Worm (Caenorhabditis elegans): ENCODE results near the gene trul-1.

ce11 chrII:313540-313939 lies 31.2 kb upstream of the trul-1 start:
- TF ChIP-seq unc-62 (GFP tag; optimal IDR thresholded peaks at IDR 0.05) = peak; percentile 43
- no peak for TF ChIP-seq pha-4 (tag; optimal IDR thresholded peaks at IDR 0.05)
- peak; percentile 30 for TF ChIP-seq ces-1 (GFP tag; optimal IDR thresholded peaks at IDR 0.05)
- TF ChIP-seq lin-13 (tag; optimal IDR thresholded peaks at IDR 0.05) = no peak
- no peak for TF ChIP-seq blmp-1 (tag; optimal IDR thresholded peaks at IDR 0.05)
- no peak for TF ChIP-seq nhr-28 (tag; optimal IDR thresholded peaks at IDR 0.05)
- no peak for TF ChIP-seq nhr-12 (tag; optimal IDR thresholded peaks at IDR 0.05)
- no peak for TF ChIP-seq lsy-2 (tag; optimal IDR thresholded peaks at IDR 0.05)
- TF ChIP-seq bed-3 (GFP tag; optimal IDR thresholded peaks at IDR 0.05) = no peak
- TF ChIP-seq unc-39 (tag; optimal IDR thresholded peaks at IDR 0.05) = no peak
- no peak for TF ChIP-seq nhr-237 (tag; optimal IDR thresholded peaks at IDR 0.05)
- peak; percentile 69 for TF ChIP-seq hlh-1 (tag; optimal IDR thresholded peaks at IDR 0.05)

Data from whole organism, mixed stage, embryonic.